Worm (Caenorhabditis elegans): ENCODE results near the gene pef-1.
A peak's percentile ranks its signal among the peaks of the same experiment; 100 is the strongest.

pef-1 gene

DNA sequence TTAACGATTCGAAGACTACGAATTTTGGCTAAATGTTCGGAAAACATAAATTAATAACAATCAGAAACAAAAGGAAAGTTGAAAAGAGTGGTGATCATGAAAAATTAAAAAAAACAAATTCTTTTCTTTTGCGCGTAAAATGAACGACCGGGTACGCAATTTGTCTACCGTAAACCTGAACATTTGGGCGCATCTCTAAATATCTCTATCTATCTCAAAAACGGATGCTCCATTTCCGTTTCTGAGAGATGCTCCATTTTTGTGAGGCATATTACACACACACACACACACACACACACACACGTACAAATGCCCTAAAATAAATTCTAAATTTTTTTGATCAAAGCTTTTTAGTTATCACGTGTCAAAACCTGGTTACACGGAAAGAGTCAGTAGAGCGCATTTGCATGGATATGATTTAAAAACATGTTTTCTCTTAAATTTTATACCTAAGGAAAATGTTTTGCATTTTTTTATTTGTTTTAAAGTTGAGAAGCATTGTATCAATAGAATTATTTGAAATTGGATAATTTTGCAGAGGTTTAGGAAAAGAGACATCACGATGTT, 37.0 kb downstream of the pef-1 start (continued):
- TF ChIP-seq skn-1 (tag; optimal IDR thresholded peaks at IDR 0.05) (peak; percentile 0), elt-2 (tag; optimal IDR thresholded peaks at IDR 0.05) (no peak), F16B12.6 (tag; optimal IDR thresholded peaks at IDR 0.05) (no peak), fkh-8 (tag; optimal IDR thresholded peaks at IDR 0.05) (peak; percentile 59), vab-15 (tag; optimal IDR thresholded peaks at IDR 0.05) (no peak), fkh-4 (tag; optimal IDR thresholded peaks at IDR 0.05; ENCODE audit: borderline replicate concordance) (no peak), C34B4.2 (tag; optimal IDR thresholded peaks at IDR 0.05) (no peak), xbp-1 (tag; optimal IDR thresholded peaks at IDR 0.05) (no peak), lin-14 (GFP tag; optimal IDR thresholded peaks at IDR 0.05) (no peak), C04F5.9 (tag; optimal IDR thresholded peaks at IDR 0.05) (no peak), zag-1 (tag; optimal IDR thresholded peaks at IDR 0.05) (no peak), jun-1 (tag; optimal IDR thresholded peaks at IDR 0.05) (no peak), lsy-2 (tag; optimal IDR thresholded peaks at IDR 0.05) (peak; percentile 49 to 73), sup-37 (GFP tag; optimal IDR thresholded peaks at IDR 0.05) (no peak), hlh-4 (tag; optimal IDR thresholded peaks at IDR 0.05) (no peak), nhr-11 (tag; optimal IDR thresholded peaks at IDR 0.05) (no peak), unc-62 (GFP tag; optimal IDR thresholded peaks at IDR 0.05) (no peak), dpl-1 (GFP tag; optimal IDR thresholded peaks at IDR 0.05) (peak in 1 of 3 experiments; percentile 45), nhr-90 (tag; optimal IDR thresholded peaks at IDR 0.05; ENCODE audit: poor library complexity) (no peak), tlp-1 (tag; optimal IDR thresholded peaks at IDR 0.05) (no peak), lir-3 (tag; optimal IDR thresholded peaks at IDR 0.05; ENCODE audit: poor library complexity) (no peak), lin-35 (GFP tag; optimal IDR thresholded peaks at IDR 0.05) (no peak), unc-30 (tag; optimal IDR thresholded peaks at IDR 0.05) (no peak), blmp-1 (tag; optimal IDR thresholded peaks at IDR 0.05) (no peak), zip-4 (GFP tag; optimal IDR thresholded peaks at IDR 0.05) (no peak)

- TF ChIP-seq hlh-17 (GFP tag; optimal IDR thresholded peaks at IDR 0.05; ENCODE audit: borderline replicate concordance) (no peak), sup-37 (GFP tag; optimal IDR thresholded peaks at IDR 0.05) (no peak), lin-39 (tag; optimal IDR thresholded peaks at IDR 0.05) (no peak), fkh-8 (tag; optimal IDR thresholded peaks at IDR 0.05) (peak; percentile 90), C16A3.4 (tag; optimal IDR thresholded peaks at IDR 0.05) (peak; percentile 40), pqm-1 (tag; optimal IDR thresholded peaks at IDR 0.05) (no peak), snpc-4 (tag; optimal IDR thresholded peaks at IDR 0.05) (no peak), ets-5 (GFP tag; IDR thresholded peaks at IDR 0.05) (no peak), nhr-77 (tag; optimal IDR thresholded peaks at IDR 0.05) (peak; percentile 40), ztf-4 (tag; optimal IDR thresholded peaks at IDR 0.05) (no peak), skn-1 (tag; optimal IDR thresholded peaks at IDR 0.05) (peak; percentile 56), tbx-2 (tag; optimal IDR thresholded peaks at IDR 0.05) (peak; percentile 77), dpl-1 (GFP tag; optimal IDR thresholded peaks at IDR 0.05) (peak; percentile 11 to 45 (median 18)), zip-4 (GFP tag; optimal IDR thresholded peaks at IDR 0.05) (no peak), egl-27 (tag; optimal IDR thresholded peaks at IDR 0.05) (no peak), nhr-71 (tag; optimal IDR thresholded peaks at IDR 0.05) (peak; percentile 88), egl-13 (tag; optimal IDR thresholded peaks at IDR 0.05) (peak; percentile 79), lin-13 (GFP tag; optimal IDR thresholded peaks at IDR 0.05) (no peak), ceh-88 (GFP tag; IDR thresholded peaks at IDR 0.05) (no peak; the same call in 1 of the 2 replicates), aha-1 (tag; optimal IDR thresholded peaks at IDR 0.05) (no peak), ceh-63 (GFP tag; optimal IDR thresholded peaks at IDR 0.05) (peak; percentile 2), isw-1 (GFP tag; IDR thresholded peaks at IDR 0.05) (peak; percentile 58), tlp-1 (tag; optimal IDR thresholded peaks at IDR 0.05) (no peak), ceh-82 (tag; optimal IDR thresholded peaks at IDR 0.05) (peak; percentile 38 to 65 (median 62)), Y116A8C.19 (tag; optimal IDR thresholded peaks at IDR 0.05; ENCODE audit: borderline replicate concordance) (no peak), nhr-28 (tag; optimal IDR thresholded peaks at IDR 0.05) (no peak), rnt-1 (tag; optimal IDR thresholded peaks at IDR 0.05) (peak; percentile 75), nhr-12 (tag; optimal IDR thresholded peaks at IDR 0.05) (no peak), nhr-237 (tag; optimal IDR thresholded peaks at IDR 0.05) (no peak), nhr-47 (tag; optimal IDR thresholded peaks at IDR 0.05) (peak; percentile 84), mab-9 (GFP tag; IDR thresholded peaks at IDR 0.05) (peak; percentile 48; the same call in 1 of the 2 replicates), ztf-11 (tag; optimal IDR thresholded peaks at IDR 0.05) (peak in 1 of 2 experiments; percentile 60)
These were observed 38.2 kb downstream of the pef-1 start for ce11 chrIII:887874-888299.
